Worm (Caenorhabditis elegans) whole organism, L2 larva: Measurements from ENCODE around the gene ZK622.4.

Experiments used
- elt-1 ChIP-seq: fragments of 150-350 bp; optimal IDR thresholded peaks from 2 replicates; lab custom pipeline; 2014; ENCODE audit warnings: missing biosample characterization, missing genetic modification characterization
- gmeb-1 ChIP-seq: fragments of 150-350 bp; optimal IDR thresholded peaks from 2 replicates; lab custom pipeline; 2014; ENCODE audit warnings: missing biosample characterization, missing genetic modification characterization
- mab-5 ChIP-seq: fragments of 150-350 bp; optimal IDR thresholded peaks from 2 replicates; lab custom pipeline; 2014; ENCODE audit warnings: missing biosample characterization, missing genetic modification characterization
- skn-1 ChIP-seq: sonication (generic microtip); optimal IDR thresholded peaks from 2 replicates; lab custom pipeline; 2017; ENCODE audit warnings: missing biosample characterization, missing genetic modification characterization
- unc-62 ChIP-seq: fragments of 150-350 bp; optimal IDR thresholded peaks from 2 replicates; lab custom pipeline; 2014; ENCODE audit warnings: missing biosample characterization, missing genetic modification reagents, missing genetic modification characterization

- TF ChIP-seq skn-1 (tag; lab: Kevin White, UChicago) (no peak), unc-62 (GFP tag; lab: Kevin White, UChicago) (no peak), mab-5 (tag; lab: Kevin White, UChicago) (no peak), gmeb-1 (tag; lab: Kevin White, UChicago) (no peak), elt-1 (no peak)
Observed at ce11 chrII:5331677-5332303, 39.3 kb downstream of the ZK622.4 start.
